Fruit fly (Drosophila melanogaster): Measurements from ENCODE around the gene MICU1.

Gene MICU1

DNA sequence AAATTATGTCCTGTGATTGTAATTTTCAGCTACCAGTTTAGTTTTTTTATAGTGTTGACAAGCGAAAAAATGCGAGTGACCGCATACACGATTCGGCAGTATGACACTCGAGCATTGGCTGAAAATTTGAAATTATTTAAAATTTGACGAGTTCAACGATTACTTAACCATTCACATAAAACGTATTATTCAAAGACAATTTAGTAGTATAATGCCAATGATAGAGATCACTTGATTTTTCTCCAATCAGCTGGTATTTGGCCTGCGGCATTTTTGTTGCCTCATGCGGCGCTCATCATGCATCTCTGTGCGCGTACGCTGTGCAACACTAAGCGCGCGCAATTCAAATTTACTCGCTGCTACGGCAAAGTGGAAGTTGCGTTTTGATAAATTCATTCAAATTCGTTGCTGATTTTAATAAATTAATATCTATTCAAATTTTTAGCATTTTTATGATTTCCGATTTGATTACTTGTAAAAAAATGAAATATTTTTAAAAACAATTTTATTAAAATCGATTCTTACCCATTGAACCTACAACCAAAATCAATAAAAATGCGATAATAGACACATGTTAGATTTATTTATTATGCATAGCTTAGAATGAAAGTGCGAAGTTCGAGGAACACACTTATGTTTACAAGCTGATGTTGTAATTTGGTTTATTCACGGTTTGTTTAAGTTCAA is 12.5 kb downstream of the MICU1 start, which contains the start of gene CG4497 (continued):
- peak; percentile 93 for TF ChIP-seq CG10631 (GFP tag; optimal IDR thresholded peaks at IDR 0.05)
- TF ChIP-seq net (GFP tag; optimal IDR thresholded peaks at IDR 0.05), result peak; percentile 80
- TF ChIP-seq CG8319 (GFP tag; optimal IDR thresholded peaks at IDR 0.05), result peak; percentile 83
- TF ChIP-seq fkh (GFP tag; optimal IDR thresholded peaks at IDR 0.05), result peak; percentile 36
- TF ChIP-seq CG34406 (GFP tag; optimal IDR thresholded peaks at IDR 0.05), result peak; percentile 82
- peak; percentile 88 for TF ChIP-seq Met (GFP tag; optimal IDR thresholded peaks at IDR 0.05)
- TF ChIP-seq CG3919 (GFP tag; optimal IDR thresholded peaks at IDR 0.05), result peak; percentile 89
- TF ChIP-seq Eip93F (GFP tag; optimal IDR thresholded peaks at IDR 0.05), result peak; percentile 58
- TF ChIP-seq achi (GFP tag; optimal IDR thresholded peaks at IDR 0.05), result peak; percentile 89
- peak; percentile 87 for TF ChIP-seq CG32006 (GFP tag; optimal IDR thresholded peaks at IDR 0.05)
- peak; percentile 73 for TF ChIP-seq Gug (GFP tag; IDR thresholded peaks at IDR 0.05)
- peak; percentile 30 for TF ChIP-seq spab (GFP tag; optimal IDR thresholded peaks at IDR 0.05)
- peak; percentile 48 for TF ChIP-seq CG1621 (tag; optimal IDR thresholded peaks at IDR 0.05)
- peak; percentile 84 for TF ChIP-seq Hr38 (GFP tag; optimal IDR thresholded peaks at IDR 0.05)
- TF ChIP-seq CG11762 (GFP tag; optimal IDR thresholded peaks at IDR 0.05; ENCODE audit: insufficient read depth), result peak; percentile 79
- peak; percentile 84 for TF ChIP-seq CG6163 (GFP tag; IDR thresholded peaks at IDR 0.05)
- TF ChIP-seq topi (GFP tag; optimal IDR thresholded peaks at IDR 0.05), result peak; percentile 91
- TF ChIP-seq CG11902 (GFP tag; optimal IDR thresholded peaks at IDR 0.05), result peak; percentile 89
- peak; percentile 84 for TF ChIP-seq Smox (GFP tag; optimal IDR thresholded peaks at IDR 0.05)
- peak; percentile 77 for TF ChIP-seq vri (GFP tag; optimal IDR thresholded peaks at IDR 0.05)
- peak; percentile 92 for TF ChIP-seq pdm3 (GFP tag; optimal IDR thresholded peaks at IDR 0.05)

DNA sequence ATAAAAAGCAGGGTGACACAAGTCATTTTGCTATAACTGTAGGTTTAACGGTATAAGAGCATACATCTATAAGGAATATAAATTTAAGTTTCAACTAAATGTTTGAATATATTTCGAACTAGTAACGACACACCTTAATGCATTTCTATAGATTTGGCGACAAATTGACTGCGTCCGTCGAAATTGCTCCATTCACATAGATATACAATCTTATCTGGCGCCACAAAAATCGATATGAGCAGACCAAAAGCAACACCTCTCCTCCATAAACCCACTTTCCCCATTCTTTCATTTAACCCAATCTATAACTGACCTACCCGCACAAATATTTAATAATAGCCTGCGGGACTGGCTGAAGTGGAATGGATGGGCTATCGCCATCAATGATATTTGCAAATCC is 16.6 kb downstream of the MICU1 start:
- TF ChIP-seq CG7368 (GFP tag; optimal IDR thresholded peaks at IDR 0.05) (no peak), CG10669 (GFP tag; optimal IDR thresholded peaks at IDR 0.05) (no peak), CG8632 (GFP tag; optimal IDR thresholded peaks at IDR 0.05) (no peak), Eip93F (GFP tag; optimal IDR thresholded peaks at IDR 0.05) (peak; percentile 9), cyc (GFP tag; optimal IDR thresholded peaks at IDR 0.05) (no peak), achi (GFP tag; optimal IDR thresholded peaks at IDR 0.05) (no peak), acj6 (GFP tag; optimal IDR thresholded peaks at IDR 0.05) (peak; percentile 23), CG31627 (GFP tag; optimal IDR thresholded peaks at IDR 0.05) (no peak), pdm3 (GFP tag; optimal IDR thresholded peaks at IDR 0.05) (no peak), fd85E (GFP tag; optimal IDR thresholded peaks at IDR 0.05) (no peak), dsx (GFP tag; optimal IDR thresholded peaks at IDR 0.05; ENCODE audit: poor library complexity, severe bottlenecking) (no peak), Met (GFP tag; optimal IDR thresholded peaks at IDR 0.05) (no peak), Gug (GFP tag; IDR thresholded peaks at IDR 0.05) (no peak), Hr4 (GFP tag; optimal IDR thresholded peaks at IDR 0.05) (no peak), CG6854 (GFP tag; optimal IDR thresholded peaks at IDR 0.05) (no peak), lz (GFP tag; optimal IDR thresholded peaks at IDR 0.05) (peak; percentile 5), OdsH (GFP tag; optimal IDR thresholded peaks at IDR 0.05) (no peak), esn (GFP tag; optimal IDR thresholded peaks at IDR 0.05) (peak; percentile 3), Eip78C (GFP tag) (no peak), CG16779 (tag; optimal IDR thresholded peaks at IDR 0.05) (no peak), Blimp-1 (GFP tag; optimal IDR thresholded peaks at IDR 0.05) (no peak), Lpt (GFP tag; optimal IDR thresholded peaks at IDR 0.05) (no peak), Sox15 (GFP tag; optimal IDR thresholded peaks at IDR 0.05) (no peak), Hr38 (GFP tag; optimal IDR thresholded peaks at IDR 0.05) (no peak), CG11294 (GFP tag; IDR thresholded peaks at IDR 0.05) (no peak), CG9139 (GFP tag; optimal IDR thresholded peaks at IDR 0.05) (no peak), Sox102F (GFP tag; optimal IDR thresholded peaks at IDR 0.05) (peak; percentile 13), CG15336 (GFP tag; IDR thresholded peaks at IDR 0.05) (peak; percentile 33; the same call in 1 of the 2 replicates), CG6808 (GFP tag; optimal IDR thresholded peaks at IDR 0.05) (no peak), CG32006 (GFP tag; optimal IDR thresholded peaks at IDR 0.05) (peak; percentile 17), topi (GFP tag; optimal IDR thresholded peaks at IDR 0.05) (no peak), Ets21C (GFP tag; optimal IDR thresholded peaks at IDR 0.05) (no peak), dac (GFP tag; optimal IDR thresholded peaks at IDR 0.05) (no peak), CG3919 (GFP tag; optimal IDR thresholded peaks at IDR 0.05) (no peak), CG6276 (GFP tag; optimal IDR thresholded peaks at IDR 0.05) (no peak), CG8119 (GFP tag; IDR thresholded peaks at IDR 0.05) (0 out of 3 replicates have a peak, but pooled peaks have one; percentile 22), salr (GFP tag; optimal IDR thresholded peaks at IDR 0.05) (no peak), spab (GFP tag; optimal IDR thresholded peaks at IDR 0.05) (no peak)
